Fruit fly (Drosophila melanogaster) whole organism, embryonic: ENCODE data around the gene Or7a.

Source experiments
- ATbp ChIP-seq: fragments of 200-800 bp; sonication (Bioruptor generic); optimal IDR thresholded peaks from 2 replicates; lab custom pipeline; 2017; ENCODE audit warnings: missing biosample characterization, mild to moderate bottlenecking, missing genetic modification characterization, missing genetic modification reagents
- Atf3 ChIP-seq: fragments of 200-800 bp; sonication (Bioruptor generic); optimal IDR thresholded peaks from 3 replicates; lab custom pipeline; 2016; ENCODE audit warnings: missing biosample characterization, missing genetic modification characterization
- Awh ChIP-seq: fragments of 200-800 bp; sonication (Bioruptor generic); IDR thresholded peaks from 2 replicates; pipeline ENCODE4, ENCODE4 v1.3.6; 2022; ENCODE audit warnings: missing biosample characterization, missing genetic modification characterization
- CG11723 ChIP-seq: fragments of 200-800 bp; sonication (Bioruptor generic); optimal IDR thresholded peaks from 2 replicates; lab custom pipeline; 2017; ENCODE audit warnings: missing biosample characterization, mild to moderate bottlenecking, missing genetic modification characterization
- CG12744 ChIP-seq: fragments of 200-800 bp; sonication (Bioruptor generic); optimal IDR thresholded peaks from 2 replicates; lab custom pipeline; 2016; ENCODE audit warnings: missing biosample characterization, missing genetic modification characterization
- CG14014 ChIP-seq: fragments of 200-800 bp; sonication (Bioruptor generic); IDR thresholded peaks from 2 replicates; pipeline ENCODE4 v1.3.6; 2022; ENCODE audit warnings: missing biosample characterization, missing genetic modification characterization
- CG15269 ChIP-seq: fragments of 200-800 bp; sonication (Bioruptor generic); optimal IDR thresholded peaks from 2 replicates; lab custom pipeline; 2018; ENCODE audit warnings: missing biosample characterization, mild to moderate bottlenecking, missing genetic modification characterization, moderate library complexity
- CG17802 ChIP-seq: fragments of 200-800 bp; sonication (Bioruptor generic); optimal IDR thresholded peaks from 2 replicates; lab custom pipeline; 2018; ENCODE audit warnings: missing biosample characterization, mild to moderate bottlenecking, missing genetic modification characterization, moderate library complexity
- CG18011 ChIP-seq: fragments of 200-800 bp; sonication (Bioruptor generic); optimal IDR thresholded peaks from 2 replicates; lab custom pipeline; 2017; ENCODE audit warnings: missing biosample characterization, missing genetic modification characterization, mild to moderate bottlenecking, moderate library complexity, missing genotype
- CG2199 ChIP-seq: fragments of 200-800 bp; sonication (Bioruptor generic); IDR thresholded peaks from 3 replicates; pipeline ENCODE4 v1.3.6; 2022; ENCODE audit warnings: missing biosample characterization, missing genetic modification characterization
- CG34224 ChIP-seq: fragments of 200-800 bp; sonication (Bioruptor generic); IDR thresholded peaks from 3 replicates; pipeline ENCODE4 v1.3.6; 2022; ENCODE audit warnings: missing biosample characterization, missing genetic modification characterization; ENCODE audit not compliant: partially characterized antibody
- CG4328 ChIP-seq: fragments of 200-800 bp; sonication (Bioruptor generic); optimal IDR thresholded peaks from 3 replicates; lab custom pipeline; 2017; ENCODE audit warnings: missing biosample characterization, missing genetic modification reagents, missing genetic modification characterization
- CG4424 ChIP-seq: fragments of 200-800 bp; sonication (Bioruptor generic); optimal IDR thresholded peaks from 3 replicates; lab custom pipeline; 2016; ENCODE audit warnings: missing biosample characterization, missing genetic modification characterization
- CG4707 ChIP-seq: fragments of 200-800 bp; sonication (Bioruptor generic); optimal IDR thresholded peaks from 2 replicates; lab custom pipeline; 2018; ENCODE audit warnings: missing biosample characterization, mild to moderate bottlenecking, missing genetic modification characterization, moderate library complexity
- CG6175 ChIP-seq: fragments of 200-800 bp; sonication (Bioruptor generic); IDR thresholded peaks from 3 replicates; pipeline ENCODE4 v1.3.6; 2022; ENCODE audit warnings: missing biosample characterization, missing genetic modification characterization
- CG6254 ChIP-seq: fragments of 200-800 bp; sonication (Bioruptor generic); optimal IDR thresholded peaks from 3 replicates; lab custom pipeline; 2017; ENCODE audit warnings: mild to moderate bottlenecking, missing biosample characterization, missing genetic modification reagents, missing genetic modification characterization
- CG6854 ChIP-seq: fragments of 200-800 bp; sonication (Bioruptor generic); optimal IDR thresholded peaks from 3 replicates; lab custom pipeline; 2017; ENCODE audit warnings: missing biosample characterization, mild to moderate bottlenecking, missing genetic modification characterization
- CG7372 ChIP-seq: fragments of 200-800 bp; sonication (Bioruptor generic); IDR thresholded peaks from 2 replicates; pipeline ENCODE4 v1.3.6; 2022; ENCODE audit warnings: missing biosample characterization, missing genetic modification characterization
- CG8388 ChIP-seq: fragments of 200-800 bp; sonication (Bioruptor generic); optimal IDR thresholded peaks from 2 replicates; lab custom pipeline; 2019; ENCODE audit warnings: missing biosample characterization, mild to moderate bottlenecking, missing genetic modification characterization, moderate library complexity
- CG8478 ChIP-seq: fragments of >200 bp; optimal IDR thresholded peaks from 2 replicates; lab custom pipeline; 2018
- CG9215 ChIP-seq: fragments of 200-800 bp; sonication (Bioruptor generic); IDR thresholded peaks from 2 replicates; pipeline ENCODE4 v1.3.6; 2022; ENCODE audit warnings: missing biosample characterization, missing genetic modification characterization
- CTCF ChIP-seq: fragments of 200-800 bp; sonication (Bioruptor generic); optimal IDR thresholded peaks from 2 replicates; lab custom pipeline; 2017; ENCODE audit warnings: missing biosample characterization, mild to moderate bottlenecking, missing genetic modification characterization, moderate library complexity
- Elba2 ChIP-seq: fragments of 200-800 bp; sonication (Bioruptor generic); optimal IDR thresholded peaks from 3 replicates; lab custom pipeline; 2016; ENCODE audit warnings: missing biosample characterization, missing genetic modification characterization
- Gug ChIP-seq: fragments of 200-800 bp; sonication (Bioruptor generic); IDR thresholded peaks from 4 replicates; pipeline ENCODE4 v1.3.6; 2022; ENCODE audit warnings: missing biosample characterization, missing genetic modification characterization
- H15 ChIP-seq: fragments of 200-800 bp; sonication (Bioruptor generic); IDR thresholded peaks from 3 replicates; pipeline ENCODE4 v1.3.6; 2022; ENCODE audit warnings: missing biosample characterization, missing genetic modification characterization
- HHEX ChIP-seq: fragments of 200-800 bp; sonication (Bioruptor generic); optimal IDR thresholded peaks from 3 replicates; lab custom pipeline; 2017; ENCODE audit warnings: missing biosample characterization, mild to moderate bottlenecking, missing genetic modification characterization, missing genetic modification reagents
- HLH4C ChIP-seq: fragments of 200-800 bp; sonication (Bioruptor generic); IDR thresholded peaks from 3 replicates; pipeline ENCODE4 v1.3.6; 2022; ENCODE audit warnings: missing biosample characterization, missing genetic modification characterization; ENCODE audit not compliant: partially characterized antibody
- Lhr ChIP-seq: fragments of 200-800 bp; sonication (Bioruptor generic); optimal IDR thresholded peaks from 3 replicates; lab custom pipeline; 2017; ENCODE audit warnings: mild to moderate bottlenecking, missing biosample characterization, missing genetic modification reagents, missing genetic modification characterization
- Rx ChIP-seq: fragments of 200-800 bp; sonication (Bioruptor generic); IDR thresholded peaks from 2 replicates; pipeline ENCODE4 v1.3.6; 2022; ENCODE audit warnings: missing biosample characterization, missing genetic modification characterization
- Spps ChIP-seq: fragments of 200-800 bp; sonication (Bioruptor generic); optimal IDR thresholded peaks from 2 replicates; lab custom pipeline; 2018; ENCODE audit warnings: missing biosample characterization, mild to moderate bottlenecking, missing genetic modification characterization
- Xbp1 ChIP-seq: fragments of 200-800 bp; sonication (Bioruptor generic); optimal IDR thresholded peaks from 3 replicates; lab custom pipeline; 2016; ENCODE audit warnings: missing biosample characterization, mild to moderate bottlenecking, missing genetic modification characterization
- cg ChIP-seq: fragments of 200-800 bp; sonication (Bioruptor generic); optimal IDR thresholded peaks from 3 replicates; lab custom pipeline; 2019; ENCODE audit warnings: missing biosample characterization, mild to moderate bottlenecking, missing genetic modification characterization, moderate library complexity
- chinmo ChIP-seq: fragments of 200-800 bp; sonication (Bioruptor generic); IDR thresholded peaks from 4 replicates; pipeline ENCODE4 v1.3.6; 2022; ENCODE audit warnings: missing biosample characterization, missing genetic modification characterization; ENCODE audit not compliant: partially characterized antibody
- da ChIP-seq: fragments of 200-800 bp; sonication (Bioruptor generic); optimal IDR thresholded peaks from 2 replicates; lab custom pipeline; 2016; ENCODE audit warnings: missing biosample characterization, missing genetic modification characterization
- danr ChIP-seq: fragments of 200-800 bp; sonication (Bioruptor generic); IDR thresholded peaks from 2 replicates; pipeline ENCODE4 v1.3.6; 2022; ENCODE audit warnings: missing biosample characterization, missing genetic modification characterization
- dati ChIP-seq: fragments of 200-800 bp; sonication (Bioruptor generic); IDR thresholded peaks from 2 replicates; pipeline ENCODE4 v1.3.6; 2022; ENCODE audit warnings: missing biosample characterization, missing genetic modification characterization
- dmrt11E ChIP-seq: fragments of 200-800 bp; sonication (Bioruptor generic); optimal IDR thresholded peaks from 3 replicates; lab custom pipeline; 2018; ENCODE audit warnings: missing biosample characterization, mild to moderate bottlenecking, missing genetic modification characterization, moderate library complexity
- dmrt99B ChIP-seq: fragments of 200-800 bp; sonication (Bioruptor generic); optimal IDR thresholded peaks from 2 replicates; lab custom pipeline; 2018; ENCODE audit warnings: missing biosample characterization, mild to moderate bottlenecking, missing genetic modification characterization, moderate library complexity
- gt ChIP-seq: fragments of 200-800 bp; sonication (Bioruptor generic); IDR thresholded peaks from 2 replicates; pipeline ENCODE4 v1.3.6; 2022; ENCODE audit warnings: missing biosample characterization, missing genetic modification characterization
- h ChIP-seq: fragments of >200 bp; optimal IDR thresholded peaks from 2 replicates; lab custom pipeline; 2017
- ind ChIP-seq: fragments of 200-800 bp; sonication (Bioruptor generic); optimal IDR thresholded peaks from 3 replicates; lab custom pipeline; 2016; ENCODE audit warnings: missing biosample characterization, missing genetic modification characterization
- ken ChIP-seq: fragments of 200-800 bp; sonication (Bioruptor generic); IDR thresholded peaks from 3 replicates; pipeline ENCODE4 v1.3.6; 2022; ENCODE audit warnings: missing biosample characterization, missing genetic modification characterization
- lov ChIP-seq, 2 experiments: fragments of 200-800 bp in 1 of 2; fragments of >200 bp in 1 of 2; sonication (Bioruptor generic) in 1 of 2; IDR thresholded peaks in 1 of 2; optimal IDR thresholded peaks in 1 of 2; 2 replicates in 1 of 2; 3 replicates in 1 of 2; pipeline versions ENCODE4 v1.3.6 to Lab custom; 2017 to 2022; ENCODE audit warnings: missing biosample characterization in 1 of 2, missing genetic modification characterization in 1 of 2
- maf-S ChIP-seq: fragments of 200-800 bp; sonication (Bioruptor generic); optimal IDR thresholded peaks from 2 replicates; lab custom pipeline; 2016; ENCODE audit warnings: missing biosample characterization, missing genetic modification characterization
- odd ChIP-seq: fragments of 200-800 bp; sonication (Bioruptor generic); optimal IDR thresholded peaks from 2 replicates; lab custom pipeline; 2017; ENCODE audit warnings: missing biosample characterization, mild to moderate bottlenecking, missing genetic modification characterization
- onecut ChIP-seq: fragments of 200-800 bp; sonication (Bioruptor generic); IDR thresholded peaks from 2 replicates; pipeline ENCODE4 v1.3.6; 2022; ENCODE audit warnings: missing biosample characterization, missing genetic modification characterization
- prd ChIP-seq, 3 experiments: fragments of >200 bp in 2 of 3; fragments of 200-800 bp in 1 of 3; sonication (Bioruptor generic) in 1 of 3; optimal IDR thresholded peaks in 2 of 3; IDR thresholded peaks in 1 of 3; 2 replicates in 2 of 3; 3 replicates in 1 of 3; pipeline versions ENCODE4 v1.3.6 to Lab custom; 2017 to 2022; ENCODE audit warnings: missing biosample characterization in 1 of 3, missing genetic modification characterization in 1 of 3
- shn ChIP-seq: fragments of 200-800 bp; sonication (Bioruptor generic); optimal IDR thresholded peaks from 3 replicates; lab custom pipeline; 2016; ENCODE audit warnings: missing biosample characterization, missing genetic modification characterization
- tin ChIP-seq: fragments of 200-800 bp; sonication (Bioruptor generic); optimal IDR thresholded peaks from 3 replicates; lab custom pipeline; 2016; ENCODE audit warnings: missing biosample characterization, missing genetic modification characterization
- tup ChIP-seq: fragments of 200-800 bp; sonication (Bioruptor generic); optimal IDR thresholded peaks from 2 replicates; lab custom pipeline; 2016; ENCODE audit warnings: missing biosample characterization, mild to moderate bottlenecking, missing genetic modification characterization, moderate library complexity
- vfl ChIP-seq: fragments of 200-800 bp; sonication (Bioruptor generic); optimal IDR thresholded peaks from 2 replicates; lab custom pipeline; 2016; ENCODE audit warnings: missing biosample characterization, missing genetic modification characterization

Or7a gene

DNA sequence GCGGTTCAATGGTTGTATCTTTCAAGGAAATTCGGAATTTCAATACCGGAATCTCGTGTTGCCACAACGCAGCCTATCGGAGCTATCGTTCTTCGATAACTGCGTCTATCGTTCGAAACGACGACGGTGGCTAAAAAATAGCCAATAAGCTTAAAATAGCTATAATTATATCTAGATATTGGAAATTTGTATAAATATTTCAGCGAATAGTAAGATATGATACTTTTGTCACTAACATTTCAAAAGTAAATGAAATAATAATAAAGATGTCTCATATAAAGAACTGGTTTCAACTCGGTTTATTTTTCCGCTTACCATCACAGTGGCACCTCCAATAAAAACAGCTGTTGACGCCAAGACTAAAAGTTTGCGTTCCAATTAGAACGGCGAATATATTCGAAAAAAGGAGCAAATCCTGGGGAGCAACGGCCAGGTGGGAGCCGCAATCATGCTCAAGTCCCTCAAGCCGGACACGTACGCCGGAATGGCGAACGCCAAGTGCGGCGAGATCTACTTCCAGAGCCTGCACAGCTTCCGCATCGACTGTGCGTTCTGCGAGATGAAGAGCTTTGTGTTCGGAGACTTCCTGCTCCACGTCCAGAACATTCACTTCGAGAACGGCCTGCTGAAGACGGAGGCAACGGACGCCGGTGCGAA lies 19.9 kb downstream of the Or7a start, which contains the start of the genes alpha-PheRS and CG2129 (continued):
- no peak for TF ChIP-seq CG18011
- no peak for TF ChIP-seq CG7372 (GFP tag; lab: Robert Waterston, UW)
- TF ChIP-seq ATbp (GFP tag; lab: Kevin White, UChicago), result no peak
- no peak for TF ChIP-seq Spps (tag; lab: Kevin White, UChicago)
- peak; percentile 3 for TF ChIP-seq CG4328
- TF ChIP-seq dati, result no peak
- no peak for TF ChIP-seq ind
- TF ChIP-seq prd (optimal IDR thresholded peaks at IDR 0.05; lab: Kevin White, UChicago), result no peak
- TF ChIP-seq prd (GFP tag; IDR thresholded peaks at IDR 0.05; lab: Robert Waterston, UW), result no peak
- TF ChIP-seq CG6175 (GFP tag; lab: Robert Waterston, UW), result no peak
- TF ChIP-seq tin (GFP tag; lab: Kevin White, UChicago), result peak; percentile 29
- TF ChIP-seq tup (GFP tag; lab: Kevin White, UChicago), result no peak
- no peak for TF ChIP-seq maf-S (GFP tag; lab: Kevin White, UChicago)
- TF ChIP-seq H15 (GFP tag; lab: Robert Waterston, UW), result no peak
- no peak for TF ChIP-seq Lhr (GFP tag; lab: Kevin White, UChicago)
- peak; percentile 15 for TF ChIP-seq dmrt11E (tag; lab: Kevin White, UChicago)
- no peak for TF ChIP-seq Atf3
- TF ChIP-seq lov (optimal IDR thresholded peaks at IDR 0.05; lab: Kevin White, UChicago), result no peak
- no peak for TF ChIP-seq lov (GFP tag; IDR thresholded peaks at IDR 0.05; lab: Robert Waterston, UW)
- TF ChIP-seq CG17802 (tag; lab: Kevin White, UChicago), result no peak
- TF ChIP-seq HHEX (GFP tag; lab: Kevin White, UChicago), result no peak
- no peak for TF ChIP-seq CG4424 (GFP tag; lab: Kevin White, UChicago)
- TF ChIP-seq CG8478, result no peak
- no peak for TF ChIP-seq CTCF (GFP tag; lab: Kevin White, UChicago)
- no peak for TF ChIP-seq Awh (GFP tag; lab: Robert Waterston, UW)
- TF ChIP-seq CG12744 (GFP tag; lab: Kevin White, UChicago), result no peak
- TF ChIP-seq danr (GFP tag; lab: Robert Waterston, UW), result no peak
- peak; percentile 32; the same call in 1 of the 3 replicates for TF ChIP-seq CG34224
- TF ChIP-seq Rx (GFP tag; lab: Robert Waterston, UW), result no peak
- TF ChIP-seq CG6854 (GFP tag; lab: Kevin White, UChicago), result no peak
- no peak for TF ChIP-seq Gug (GFP tag; lab: Robert Waterston, UW)
- no peak for TF ChIP-seq CG4707 (GFP tag; lab: Kevin White, UChicago)
- TF ChIP-seq shn, result no peak
- TF ChIP-seq Xbp1 (GFP tag; lab: Kevin White, UChicago), result peak; percentile 18
- TF ChIP-seq gt (GFP tag; lab: Robert Waterston, UW), result no peak
- peak; percentile 9 for TF ChIP-seq CG8388 (GFP tag; lab: Kevin White, UChicago)
- TF ChIP-seq CG11723 (GFP tag; lab: Kevin White, UChicago), result no peak
- TF ChIP-seq CG14014 (GFP tag; lab: Robert Waterston, UW), result 0 out of 2 replicates have a peak, but pooled peaks have one; percentile 18
- TF ChIP-seq da (GFP tag; lab: Kevin White, UChicago), result no peak
- TF ChIP-seq cg (GFP tag; lab: Kevin White, UChicago), result no peak
- TF ChIP-seq odd, result no peak
- peak; percentile 21; the same call in 1 of the 2 replicates for TF ChIP-seq onecut
- TF ChIP-seq CG6254 (GFP tag; lab: Kevin White, UChicago), result no peak
- no peak for TF ChIP-seq h (lab: Kevin White, UChicago)
- TF ChIP-seq Elba2 (GFP tag; lab: Kevin White, UChicago), result peak; percentile 55
- TF ChIP-seq ken (GFP tag; lab: Robert Waterston, UW), result no peak
- no peak for TF ChIP-seq CG2199 (GFP tag; lab: Robert Waterston, UW)
- no peak for TF ChIP-seq CG15269 (tag; lab: Kevin White, UChicago)
- no peak for TF ChIP-seq dmrt99B (tag; lab: Kevin White, UChicago)
- no peak for TF ChIP-seq chinmo
- no peak for TF ChIP-seq CG9215 (GFP tag; lab: Robert Waterston, UW)
- peak; percentile 53 for TF ChIP-seq HLH4C (GFP tag; lab: Robert Waterston, UW)
- no peak for TF ChIP-seq vfl (GFP tag; lab: Kevin White, UChicago)
